Fruit fly (Drosophila melanogaster) whole organism, embryonic: ENCODE measurements around the gene SdhC.

ENCODE experiments used
- Atf3 ChIP-seq: fragments of 200-800 bp; sonication (Bioruptor generic); optimal IDR thresholded peaks from 3 replicates; lab custom pipeline; 2016; ENCODE audit warnings: missing biosample characterization, missing genetic modification characterization
- CG10979 ChIP-seq: fragments of 200-800 bp; sonication (Bioruptor generic); optimal IDR thresholded peaks from 2 replicates; lab custom pipeline; 2018; ENCODE audit warnings: missing biosample characterization, mild to moderate bottlenecking, missing genetic modification characterization, moderate library complexity
- CG12155 ChIP-seq: fragments of 200-800 bp; sonication (Bioruptor generic); optimal IDR thresholded peaks from 3 replicates; lab custom pipeline; 2016; ENCODE audit warnings: missing biosample characterization, missing genetic modification characterization
- CG13775 ChIP-seq: fragments of 200-800 bp; sonication (Bioruptor generic); optimal IDR thresholded peaks from 3 replicates; lab custom pipeline; 2017; ENCODE audit warnings: missing biosample characterization, mild to moderate bottlenecking, missing genetic modification characterization
- CG18619 ChIP-seq: fragments of 200-800 bp; sonication (Bioruptor generic); optimal IDR thresholded peaks from 3 replicates; lab custom pipeline; 2017; ENCODE audit warnings: missing biosample characterization, mild to moderate bottlenecking, missing genetic modification characterization
- CG2199 ChIP-seq: fragments of 200-800 bp; sonication (Bioruptor generic); IDR thresholded peaks from 3 replicates; pipeline ENCODE4 v1.3.6; 2022; ENCODE audit warnings: missing biosample characterization, missing genetic modification characterization
- CG2678 ChIP-seq: fragments of 200-800 bp; sonication (Bioruptor generic); optimal IDR thresholded peaks from 3 replicates; lab custom pipeline; 2019; ENCODE audit warnings: missing biosample characterization, mild to moderate bottlenecking, missing genetic modification characterization, moderate library complexity
- CG2889 ChIP-seq: fragments of 200-800 bp; sonication (Bioruptor generic); IDR thresholded peaks from 3 replicates; pipeline ENCODE4 v1.3.6; 2022; ENCODE audit warnings: missing biosample characterization, missing genetic modification characterization
- CG6791 ChIP-seq: fragments of 200-800 bp; sonication (Bioruptor generic); IDR thresholded peaks from 3 replicates; pipeline ENCODE4 v1.3.6; 2022; ENCODE audit warnings: missing biosample characterization, missing genetic modification characterization; ENCODE audit not compliant: partially characterized antibody
- CG7372 ChIP-seq: fragments of 200-800 bp; sonication (Bioruptor generic); IDR thresholded peaks from 2 replicates; pipeline ENCODE4 v1.3.6; 2022; ENCODE audit warnings: missing biosample characterization, missing genetic modification characterization
- CG7928 ChIP-seq: fragments of 200-800 bp; sonication (Bioruptor generic); optimal IDR thresholded peaks from 2 replicates; lab custom pipeline; 2017; ENCODE audit warnings: missing biosample characterization, mild to moderate bottlenecking, missing genetic modification characterization
- CG7963 ChIP-seq: fragments of 200-800 bp; sonication (Bioruptor generic); IDR thresholded peaks from 3 replicates; pipeline ENCODE4 v1.3.6; 2022; ENCODE audit warnings: missing biosample characterization, missing genetic modification characterization; ENCODE audit not compliant: partially characterized antibody
- CG9797 ChIP-seq: fragments of 200-800 bp; sonication (Bioruptor generic); optimal IDR thresholded peaks from 3 replicates; lab custom pipeline; 2018; ENCODE audit warnings: missing biosample characterization, mild to moderate bottlenecking, missing genetic modification characterization
- D19B ChIP-seq: fragments of 200-800 bp; sonication (Bioruptor generic); optimal IDR thresholded peaks from 2 replicates; lab custom pipeline; 2017; ENCODE audit warnings: missing biosample characterization, mild to moderate bottlenecking, missing genetic modification characterization
- Fer1 ChIP-seq: fragments of 200-800 bp; sonication (Bioruptor generic); optimal IDR thresholded peaks from 2 replicates; lab custom pipeline; 2017; ENCODE audit warnings: missing biosample characterization, mild to moderate bottlenecking, missing genetic modification characterization
- Lim3 ChIP-seq: fragments of 200-800 bp; sonication (Bioruptor generic); IDR thresholded peaks from 2 replicates; pipeline ENCODE4 v1.3.6; 2022; ENCODE audit warnings: missing biosample characterization, missing genetic modification characterization
- MBD-R2 ChIP-seq: fragments of 200-800 bp; sonication (Bioruptor generic); IDR thresholded peaks from 2 replicates; pipeline ENCODE4 v1.3.6; 2022; ENCODE audit warnings: missing biosample characterization, missing genetic modification characterization
- Mes4 ChIP-seq: fragments of 200-800 bp; sonication (Bioruptor generic); optimal IDR thresholded peaks from 2 replicates; lab custom pipeline; 2016; ENCODE audit warnings: missing biosample characterization, missing genetic modification characterization
- Nf-YB ChIP-seq: fragments of 200-800 bp; sonication (Bioruptor generic); optimal IDR thresholded peaks from 3 replicates; lab custom pipeline; 2019; ENCODE audit warnings: missing biosample characterization, mild to moderate bottlenecking, missing genetic modification characterization, moderate library complexity
- Sin3A ChIP-seq: fragments of >200 bp; optimal IDR thresholded peaks from 2 replicates; lab custom pipeline; 2018
- Sox102F ChIP-seq: fragments of 200-800 bp; sonication (Bioruptor generic); optimal IDR thresholded peaks from 2 replicates; lab custom pipeline; 2018; ENCODE audit warnings: missing biosample characterization, mild to moderate bottlenecking, missing genetic modification characterization, moderate library complexity
- Sry-δ ChIP-seq: fragments of 200-800 bp; sonication (Bioruptor generic); optimal IDR thresholded peaks from 2 replicates; lab custom pipeline; 2016; ENCODE audit warnings: missing biosample characterization, missing genetic modification characterization
- btn ChIP-seq: fragments of 200-800 bp; sonication (Bioruptor generic); optimal IDR thresholded peaks from 2 replicates; lab custom pipeline; 2016; ENCODE audit warnings: missing biosample characterization, missing genetic modification characterization
- cad ChIP-seq: fragments of >200 bp; optimal IDR thresholded peaks from 2 replicates; lab custom pipeline; 2017; ENCODE audit warnings: missing biosample characterization, missing genetic modification characterization
- cato ChIP-seq: fragments of 200-800 bp; sonication (Bioruptor generic); optimal IDR thresholded peaks from 2 replicates; lab custom pipeline; 2016; ENCODE audit warnings: missing biosample characterization, missing genetic modification characterization, borderline replicate concordance
- chinmo ChIP-seq: fragments of 200-800 bp; sonication (Bioruptor generic); IDR thresholded peaks from 4 replicates; pipeline ENCODE4 v1.3.6; 2022; ENCODE audit warnings: missing biosample characterization, missing genetic modification characterization; ENCODE audit not compliant: partially characterized antibody
- da ChIP-seq: fragments of 200-800 bp; sonication (Bioruptor generic); optimal IDR thresholded peaks from 2 replicates; lab custom pipeline; 2016; ENCODE audit warnings: missing biosample characterization, missing genetic modification characterization
- eve ChIP-seq, 2 experiments: fragments of >200 bp; optimal IDR thresholded peaks; 2 replicates each; lab custom pipeline; 2017; ENCODE audit warnings: missing biosample characterization in 2 of 2, missing genetic modification characterization in 2 of 2
- fd3F ChIP-seq: fragments of 200-800 bp; sonication (Bioruptor generic); optimal IDR thresholded peaks from 2 replicates; lab custom pipeline; 2018; ENCODE audit warnings: missing biosample characterization, mild to moderate bottlenecking, missing genetic modification characterization, moderate library complexity
- gce ChIP-seq: fragments of 200-800 bp; sonication (Bioruptor generic); IDR thresholded peaks from 3 replicates; pipeline ENCODE4 v1.3.6; 2022; ENCODE audit warnings: missing biosample characterization, missing genetic modification characterization
- gfzf ChIP-seq: fragments of 200-800 bp; sonication (Bioruptor generic); optimal IDR thresholded peaks from 2 replicates; lab custom pipeline; 2016; ENCODE audit warnings: missing biosample characterization, mild to moderate bottlenecking, missing genetic modification characterization, moderate library complexity
- ham ChIP-seq: fragments of 200-800 bp; sonication (Bioruptor generic); IDR thresholded peaks from 2 replicates; pipeline ENCODE4 v1.3.6; 2022; ENCODE audit warnings: missing biosample characterization, missing genetic modification characterization
- knrl ChIP-seq: fragments of 200-800 bp; sonication (Bioruptor generic); IDR thresholded peaks from 3 replicates; pipeline ENCODE4 v1.3.6; 2022; ENCODE audit warnings: missing biosample characterization, missing genetic modification characterization; ENCODE audit not compliant: partially characterized antibody
- mirr ChIP-seq: fragments of 200-800 bp; sonication (Bioruptor generic); optimal IDR thresholded peaks from 3 replicates; lab custom pipeline; 2018; ENCODE audit warnings: missing biosample characterization, mild to moderate bottlenecking, missing genetic modification characterization
- oc ChIP-seq: fragments of 200-800 bp; sonication (Bioruptor generic); optimal IDR thresholded peaks from 2 replicates; lab custom pipeline; 2018; ENCODE audit warnings: missing biosample characterization, mild to moderate bottlenecking, missing genetic modification characterization, moderate library complexity
- peb ChIP-seq: fragments of 200-800 bp; sonication (Bioruptor generic); IDR thresholded peaks from 2 replicates; pipeline ENCODE4 v1.3.6; 2022; ENCODE audit warnings: missing biosample characterization, missing genetic modification characterization
- phol ChIP-seq: fragments of 200-800 bp; sonication (Bioruptor generic); optimal IDR thresholded peaks from 3 replicates; lab custom pipeline; 2018; ENCODE audit warnings: missing biosample characterization, mild to moderate bottlenecking, missing genetic modification characterization, moderate library complexity
- repo ChIP-seq: fragments of 200-800 bp; sonication (Bioruptor generic); optimal IDR thresholded peaks from 2 replicates; lab custom pipeline; 2016; ENCODE audit warnings: missing biosample characterization, missing genetic modification characterization
- ro ChIP-seq: fragments of 200-800 bp; sonication (Bioruptor generic); IDR thresholded peaks from 2 replicates; pipeline ENCODE4 v1.3.6; 2022; ENCODE audit warnings: missing biosample characterization, missing genetic modification characterization
- schlank ChIP-seq: fragments of 200-800 bp; sonication (Bioruptor generic); optimal IDR thresholded peaks from 2 replicates; lab custom pipeline; 2018; ENCODE audit warnings: missing biosample characterization, mild to moderate bottlenecking, missing genetic modification characterization
- sens ChIP-seq: fragments of 200-800 bp; sonication (Bioruptor generic); peaks from one replicate; lab custom pipeline; 2016; ENCODE audit warnings: missing biosample characterization, missing genetic modification characterization
- slou ChIP-seq: fragments of 200-800 bp; sonication (Bioruptor generic); optimal IDR thresholded peaks from 3 replicates; lab custom pipeline; 2016; ENCODE audit warnings: missing biosample characterization, missing genetic modification characterization
- sob ChIP-seq: fragments of 200-800 bp; sonication (Bioruptor generic); IDR thresholded peaks from 2 replicates; pipeline ENCODE4 v1.3.6; 2022; ENCODE audit warnings: missing biosample characterization, missing genetic modification characterization
- sqz ChIP-seq: fragments of 200-800 bp; sonication (Bioruptor generic); optimal IDR thresholded peaks from 3 replicates; lab custom pipeline; 2018; ENCODE audit warnings: missing biosample characterization, mild to moderate bottlenecking, missing genetic modification characterization
- ssp ChIP-seq: fragments of 200-800 bp; sonication (Bioruptor generic); IDR thresholded peaks from 2 replicates; pipeline ENCODE4 v1.3.6; 2022; ENCODE audit warnings: missing biosample characterization, missing genetic modification characterization
- tgo ChIP-seq: fragments of 200-800 bp; sonication (Bioruptor generic); IDR thresholded peaks from 3 replicates; pipeline ENCODE4 v1.3.6; 2022; ENCODE audit warnings: missing biosample characterization, missing genetic modification characterization
- tio ChIP-seq: fragments of 200-800 bp; sonication (Bioruptor generic); optimal IDR thresholded peaks from 2 replicates; lab custom pipeline; 2017; ENCODE audit warnings: missing biosample characterization, missing genetic modification characterization, inconsistent platforms
- trh ChIP-seq: fragments of 200-800 bp; sonication (Bioruptor generic); optimal IDR thresholded peaks from 2 replicates; lab custom pipeline; 2016; ENCODE audit warnings: missing biosample characterization, missing genetic modification characterization
- wek ChIP-seq: fragments of 200-800 bp; sonication (Bioruptor generic); optimal IDR thresholded peaks from 3 replicates; lab custom pipeline; 2018; ENCODE audit warnings: missing biosample characterization, mild to moderate bottlenecking, missing genetic modification characterization, moderate library complexity

SdhC gene

dm6 chr3R:11211291-11212061, 1.8 kb upstream of the SdhC start (continued):
- no peak; the same call in 1 of the 2 replicates for TF ChIP-seq MBD-R2 (GFP tag; lab: Robert Waterston, UW)
- TF ChIP-seq CG2678 (tag; lab: Kevin White, UChicago): peak; percentile 76
- TF ChIP-seq trh: no peak
- TF ChIP-seq sqz (GFP tag; lab: Kevin White, UChicago): peak; percentile 10
- TF ChIP-seq slou: peak; percentile 57
- TF ChIP-seq CG7372 (GFP tag; lab: Robert Waterston, UW): peak; percentile 55; the same call in 1 of the 2 replicates
- peak; percentile 57 for TF ChIP-seq D19B
- TF ChIP-seq Sox102F: peak; percentile 75
- TF ChIP-seq sob (GFP tag; lab: Robert Waterston, UW): peak; percentile 69
- TF ChIP-seq CG9797 (GFP tag; lab: Kevin White, UChicago): peak; percentile 10
- TF ChIP-seq mirr (GFP tag; lab: Kevin White, UChicago): peak; percentile 68
- TF ChIP-seq tgo (GFP tag; lab: Robert Waterston, UW): peak; percentile 79
- no peak for TF ChIP-seq oc (tag; lab: Kevin White, UChicago)
- no peak for TF ChIP-seq Sin3A (lab: Kevin White, UChicago)
- TF ChIP-seq CG12155 (GFP tag; lab: Kevin White, UChicago): peak; percentile 89
- TF ChIP-seq CG10979 (tag; lab: Kevin White, UChicago): peak; percentile 50
- no peak for TF ChIP-seq wek (GFP tag; lab: Kevin White, UChicago)
- TF ChIP-seq cato: peak; percentile 6
- peak; percentile 63 for TF ChIP-seq Fer1 (GFP tag; lab: Kevin White, UChicago)
- peak; percentile 57 for TF ChIP-seq fd3F (GFP tag; lab: Kevin White, UChicago)
- TF ChIP-seq repo (GFP tag; lab: Kevin White, UChicago): peak; percentile 51
- peak; percentile 64 for TF ChIP-seq CG2889 (GFP tag; lab: Robert Waterston, UW)
- peak; percentile 33 for TF ChIP-seq Atf3 (GFP tag; lab: Kevin White, UChicago)
- no peak for TF ChIP-seq CG7963 (GFP tag; lab: Robert Waterston, UW)
- TF ChIP-seq eve (GFP tag; optimal IDR thresholded peaks at IDR 0.05; lab: Kevin White, UChicago): no peak
- TF ChIP-seq CG2199 (GFP tag; lab: Robert Waterston, UW): 0 out of 3 replicates have a peak, but pooled peaks have one; percentile 28
- TF ChIP-seq phol (tag; lab: Kevin White, UChicago): peak; percentile 64
- TF ChIP-seq gce: no peak
- no peak for TF ChIP-seq CG7928 (GFP tag; lab: Kevin White, UChicago)
- peak; percentile 18 for TF ChIP-seq da (GFP tag; lab: Kevin White, UChicago)
- TF ChIP-seq ham: no peak
- TF ChIP-seq sens: peak; percentile 92
- peak; percentile 40 for TF ChIP-seq CG18619 (GFP tag; lab: Kevin White, UChicago)
- TF ChIP-seq Nf-YB (GFP tag; lab: Kevin White, UChicago): peak; percentile 9
- TF ChIP-seq knrl: 0 out of 3 replicates have a peak, but pooled peaks have one; percentile 13
- TF ChIP-seq CG13775 (GFP tag; lab: Kevin White, UChicago): peak; percentile 53
- peak; percentile 54 for TF ChIP-seq Mes4
- TF ChIP-seq btn (GFP tag; lab: Kevin White, UChicago): no peak
- TF ChIP-seq CG6791 (GFP tag; lab: Robert Waterston, UW): 0 out of 3 replicates have a peak, but pooled peaks have one; percentile 41
- TF ChIP-seq tio (GFP tag; lab: Kevin White, UChicago): no peak
- peak; percentile 57; the same call in 1 of the 2 replicates for TF ChIP-seq ssp
- 0 out of 2 replicates have a peak, but pooled peaks have one; percentile 7 for TF ChIP-seq Lim3 (GFP tag; lab: Robert Waterston, UW)
- TF ChIP-seq ro (GFP tag; lab: Robert Waterston, UW): peak; percentile 53
- peak; percentile 83; the same call in 3 of the 4 replicates for TF ChIP-seq chinmo (GFP tag; lab: Robert Waterston, UW)
- TF ChIP-seq gfzf (GFP tag; lab: Kevin White, UChicago): no peak
- TF ChIP-seq schlank: peak; percentile 25
- peak; percentile 34 for TF ChIP-seq Sry-δ (GFP tag; lab: Kevin White, UChicago)
- TF ChIP-seq cad (GFP tag; lab: Kevin White, UChicago): no peak
- TF ChIP-seq peb (GFP tag; lab: Robert Waterston, UW): peak; percentile 45; the same call in 1 of the 2 replicates
